Fruit fly (Drosophila melanogaster): ENCODE measurements around the gene Sac1.
A peak's percentile ranks its signal among the peaks of the same experiment; 100 is the strongest.

The Sac1 gene

dm6 chr3L:1206682-1207421 lies 40.8 kb upstream of the Sac1 start, which contains the start of gene LysB (continued):
- no peak for TF ChIP-seq unpg (GFP tag; optimal IDR thresholded peaks at IDR 0.05)
- no peak; the same call in 1 of the 2 replicates for TF ChIP-seq Drgx (GFP tag; IDR thresholded peaks at IDR 0.05)
- TF ChIP-seq Ssrp (tag; optimal IDR thresholded peaks at IDR 0.05), result no peak
- no peak for TF ChIP-seq CG12391 (tag; optimal IDR thresholded peaks at IDR 0.05)
- no peak for TF ChIP-seq Side (GFP tag; optimal IDR thresholded peaks at IDR 0.05)
- peak; percentile 6 for TF ChIP-seq Antp (GFP tag; optimal IDR thresholded peaks at IDR 0.05)
- TF ChIP-seq PHDP (tag; optimal IDR thresholded peaks at IDR 0.05), result no peak
- TF ChIP-seq CG31224 (GFP tag; IDR thresholded peaks at IDR 0.05), result no peak
- no peak for TF ChIP-seq Camta (GFP tag; optimal IDR thresholded peaks at IDR 0.05)
- no peak for TF ChIP-seq fru (optimal IDR thresholded peaks at IDR 0.05)
- TF ChIP-seq mld (GFP tag; IDR thresholded peaks at IDR 0.05; ENCODE audit: partially characterized antibody), result no peak
- TF ChIP-seq CG7786 (GFP tag; optimal IDR thresholded peaks at IDR 0.05), result no peak
- TF ChIP-seq ewg (GFP tag; optimal IDR thresholded peaks at IDR 0.05), result no peak
- TF ChIP-seq CG33213 (GFP tag; optimal IDR thresholded peaks at IDR 0.05), result no peak
- 0 out of 2 replicates have a peak, but pooled peaks have one; percentile 26 for TF ChIP-seq ato (GFP tag; IDR thresholded peaks at IDR 0.05; ENCODE audit: partially characterized antibody)
- no peak for TF ChIP-seq kni (GFP tag; optimal IDR thresholded peaks at IDR 0.05)
- TF ChIP-seq CG8281 (tag; optimal IDR thresholded peaks at IDR 0.05), result no peak
- no peak for TF ChIP-seq CG8924 (tag; optimal IDR thresholded peaks at IDR 0.05)
- TF ChIP-seq CG17385 (GFP tag; optimal IDR thresholded peaks at IDR 0.05), result no peak
- no peak for TF ChIP-seq Elba2 (GFP tag; optimal IDR thresholded peaks at IDR 0.05)
- TF ChIP-seq mam (GFP tag; optimal IDR thresholded peaks at IDR 0.05), result no peak
- no peak for TF ChIP-seq CG14014 (GFP tag; IDR thresholded peaks at IDR 0.05)
- no peak for TF ChIP-seq CG4328 (GFP tag; optimal IDR thresholded peaks at IDR 0.05)
- TF ChIP-seq CG18262 (tag; optimal IDR thresholded peaks at IDR 0.05), result no peak
- no peak for TF ChIP-seq pan (optimal IDR thresholded peaks at IDR 0.05)
- TF ChIP-seq pan (GFP tag; optimal IDR thresholded peaks at IDR 0.05 in 1 of 2, IDR thresholded peaks at IDR 0.05 in 1 of 2), result no peak
- TF ChIP-seq hbn (GFP tag; IDR thresholded peaks at IDR 0.05; ENCODE audit: partially characterized antibody), result no peak
- TF ChIP-seq CG10321 (GFP tag; IDR thresholded peaks at IDR 0.05), result no peak
- no peak for TF ChIP-seq CG2875 (GFP tag; optimal IDR thresholded peaks at IDR 0.05)
- no peak for TF ChIP-seq Xrp1 (GFP tag; IDR thresholded peaks at IDR 0.05)
- TF ChIP-seq MBD-R2 (GFP tag; IDR thresholded peaks at IDR 0.05), result peak; percentile 27; the same call in 1 of the 2 replicates
- TF ChIP-seq Sox102F (GFP tag; optimal IDR thresholded peaks at IDR 0.05), result no peak
- no peak for TF ChIP-seq oc (tag; optimal IDR thresholded peaks at IDR 0.05)
- no peak for TF ChIP-seq CG9876 (GFP tag; optimal IDR thresholded peaks at IDR 0.05)
- TF ChIP-seq mirr (GFP tag; optimal IDR thresholded peaks at IDR 0.05), result no peak
- TF ChIP-seq CG16815 (GFP tag; optimal IDR thresholded peaks at IDR 0.05), result no peak
- TF ChIP-seq zf30C (GFP tag; optimal IDR thresholded peaks at IDR 0.05), result no peak
- TF ChIP-seq CG9727 (GFP tag; optimal IDR thresholded peaks at IDR 0.05), result no peak
- no peak for TF ChIP-seq CG12299 (tag; optimal IDR thresholded peaks at IDR 0.05)
- no peak for TF ChIP-seq HLH4C (GFP tag; IDR thresholded peaks at IDR 0.05; ENCODE audit: partially characterized antibody)
- no peak for TF ChIP-seq tio (GFP tag; optimal IDR thresholded peaks at IDR 0.05)
- no peak for TF ChIP-seq Trl (optimal IDR thresholded peaks at IDR 0.05)
- no peak for TF ChIP-seq Trl (GFP tag; optimal IDR thresholded peaks at IDR 0.05)
- no peak for TF ChIP-seq MTF-1 (GFP tag; optimal IDR thresholded peaks at IDR 0.05; ENCODE audit: borderline replicate concordance)
- TF ChIP-seq sr (GFP tag; IDR thresholded peaks at IDR 0.05), result no peak
- peak in 1 of 2 experiments; percentile 14 for TF ChIP-seq chif (GFP tag; optimal IDR thresholded peaks at IDR 0.05)
- no peak for TF ChIP-seq kay (GFP tag; optimal IDR thresholded peaks at IDR 0.05)
- TF ChIP-seq nerfin-1 (tag; optimal IDR thresholded peaks at IDR 0.05), result no peak
- no peak for TF ChIP-seq Dek (tag; optimal IDR thresholded peaks at IDR 0.05)
- TF ChIP-seq E2f2 (GFP tag; IDR thresholded peaks at IDR 0.05), result peak; percentile 66

All from whole organism, embryonic.